Worm (Caenorhabditis elegans): ENCODE data around the gene R05D8.7.

ce11 chrV:2750006-2750405 is 13.0 kb downstream of the R05D8.7 start, which contains the start of gene srx-24:
- TF ChIP-seq ztf-1 (GFP tag; conservative IDR thresholded peaks at IDR 0.05) (no peak), lin-13 (GFP tag; optimal IDR thresholded peaks at IDR 0.05) (no peak), elt-3 (tag; optimal IDR thresholded peaks at IDR 0.05) (no peak), egl-27 (tag; optimal IDR thresholded peaks at IDR 0.05) (no peak), F13H6.1 (tag; optimal IDR thresholded peaks at IDR 0.05) (no peak), aly-2 (tag; optimal IDR thresholded peaks at IDR 0.05) (no peak), alr-1 (tag; optimal IDR thresholded peaks at IDR 0.05) (no peak), skn-1 (tag; optimal IDR thresholded peaks at IDR 0.05) (no peak)
